Worm (Caenorhabditis elegans): Measurements from ENCODE around the gene T27A8.2.

DNA sequence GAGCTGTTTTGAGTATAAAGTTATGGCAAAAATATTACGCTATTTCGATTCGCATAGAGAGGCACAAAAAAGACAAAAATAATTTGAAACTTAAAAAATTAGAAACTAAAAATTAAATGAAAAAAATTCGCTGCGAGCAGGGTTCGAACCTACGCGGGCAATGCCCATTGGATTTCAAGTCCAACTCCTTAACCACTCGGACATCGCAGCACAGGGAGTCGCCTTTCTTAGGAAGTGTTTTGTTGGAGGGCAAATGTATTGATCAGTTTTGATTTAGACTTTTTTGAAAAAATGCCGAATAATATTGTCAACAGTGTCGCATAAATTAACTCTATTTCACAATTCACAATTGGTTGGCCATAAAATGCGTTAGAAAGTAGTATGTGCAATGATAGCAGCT is 16.3 kb downstream of the T27A8.2 start:
- TF ChIP-seq unc-39 (tag; optimal IDR thresholded peaks at IDR 0.05) (no peak), mbf-1 (tag; optimal IDR thresholded peaks at IDR 0.05) (no peak), aly-2 (tag; optimal IDR thresholded peaks at IDR 0.05) (no peak), lsy-2 (tag; optimal IDR thresholded peaks at IDR 0.05) (no peak), ZK546.5 (tag; optimal IDR thresholded peaks at IDR 0.05) (no peak), nhr-237 (tag; optimal IDR thresholded peaks at IDR 0.05) (no peak), ztf-4 (tag; optimal IDR thresholded peaks at IDR 0.05) (no peak), elt-3 (tag; optimal IDR thresholded peaks at IDR 0.05) (no peak), zag-1 (tag; optimal IDR thresholded peaks at IDR 0.05) (no peak)
